Worm (Caenorhabditis elegans) whole organism, L1 larva: ENCODE data around the gene Y39E4A.1.

Experiments used
- ama-1 ChIP-seq: fragments of 150-350 bp; optimal IDR thresholded peaks from 2 replicates; lab custom pipeline; 2014
- egl-27 ChIP-seq, 2 experiments: fragments of 150-350 bp in 1 of 2; sonication (generic microtip); optimal IDR thresholded peaks; 3 replicates each; lab custom pipeline; 2017 to 2018; ENCODE audit warnings: missing biosample characterization in 2 of 2, missing genetic modification characterization in 2 of 2, missing genetic modification reagents in 2 of 2
- lin-39 ChIP-seq: fragments of 150-350 bp; optimal IDR thresholded peaks from 2 replicates; lab custom pipeline; 2014; ENCODE audit warnings: missing biosample characterization, missing genetic modification reagents, missing genetic modification characterization
- lsy-2 ChIP-seq, 2 experiments: fragments of 150-350 bp; optimal IDR thresholded peaks; 2 replicates each; lab custom pipeline; 2014; ENCODE audit warnings: missing biosample characterization in 2 of 2, missing genetic modification characterization in 2 of 2
- nhr-77 ChIP-seq: fragments of 150-350 bp; optimal IDR thresholded peaks from 2 replicates; lab custom pipeline; 2014; ENCODE audit warnings: missing biosample characterization, missing genetic modification characterization
- nhr-90 ChIP-seq: sonication (generic microtip); optimal IDR thresholded peaks from 2 replicates; lab custom pipeline; 2016; ENCODE audit warnings: mild to moderate bottlenecking, missing genetic modification characterization, missing compliant biosample characterization; ENCODE audit not compliant: poor library complexity
- snu-23 ChIP-seq: sonication (generic microtip); optimal IDR thresholded peaks from 2 replicates; lab custom pipeline; 2016; ENCODE audit warnings: missing genetic modification characterization, missing compliant biosample characterization
- ztf-11 ChIP-seq, 2 experiments: sonication (generic microtip); optimal IDR thresholded peaks; 2 replicates each; lab custom pipeline; 2016 to 2017; ENCODE audit warnings: missing genetic modification characterization in 2 of 2, missing biosample characterization in 1 of 2, missing compliant biosample characterization in 1 of 2

DNA sequence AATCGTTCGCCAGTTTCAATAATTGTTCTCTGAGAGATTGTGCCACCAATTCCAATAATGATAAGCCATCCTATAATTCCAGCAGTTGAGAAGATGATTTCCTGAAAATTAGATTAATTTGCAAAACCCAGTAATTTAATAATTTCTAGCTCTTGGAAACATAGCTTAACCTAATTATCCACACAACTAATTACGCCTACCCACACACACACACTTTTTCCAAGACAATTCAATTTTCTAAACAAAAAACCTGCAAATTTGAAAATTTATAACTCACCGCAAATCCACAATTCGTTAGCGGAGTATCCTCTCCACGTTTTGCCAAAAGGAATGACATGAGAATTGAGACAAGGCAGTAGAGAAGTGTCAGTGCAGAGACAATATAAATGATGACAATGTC lies 34.8 kb upstream of the Y39E4A.1 start:
- TF ChIP-seq nhr-90 (tag; lab: Kevin White, UChicago) = no peak
- TF ChIP-seq snu-23 = no peak
- no peak for TF ChIP-seq ama-1 (lab: Kevin White, UChicago)
- no peak for TF ChIP-seq egl-27 (tag; optimal IDR thresholded peaks at IDR 0.05; lab: Kevin White, UChicago)
- no peak for TF ChIP-seq nhr-77 (tag; lab: Kevin White, UChicago)
- no peak for TF ChIP-seq lsy-2 (tag; optimal IDR thresholded peaks at IDR 0.05; lab: Kevin White, UChicago)
- TF ChIP-seq ztf-11 (tag; optimal IDR thresholded peaks at IDR 0.05; lab: Kevin White, UChicago) = no peak
- no peak for TF ChIP-seq lin-39 (tag; lab: Kevin White, UChicago)
